Fruit fly (Drosophila melanogaster): Measurements from ENCODE around the gene CG14074.
A peak's percentile ranks its signal among the peaks of the same experiment; 100 is the strongest.

The CG14074 gene

DNA sequence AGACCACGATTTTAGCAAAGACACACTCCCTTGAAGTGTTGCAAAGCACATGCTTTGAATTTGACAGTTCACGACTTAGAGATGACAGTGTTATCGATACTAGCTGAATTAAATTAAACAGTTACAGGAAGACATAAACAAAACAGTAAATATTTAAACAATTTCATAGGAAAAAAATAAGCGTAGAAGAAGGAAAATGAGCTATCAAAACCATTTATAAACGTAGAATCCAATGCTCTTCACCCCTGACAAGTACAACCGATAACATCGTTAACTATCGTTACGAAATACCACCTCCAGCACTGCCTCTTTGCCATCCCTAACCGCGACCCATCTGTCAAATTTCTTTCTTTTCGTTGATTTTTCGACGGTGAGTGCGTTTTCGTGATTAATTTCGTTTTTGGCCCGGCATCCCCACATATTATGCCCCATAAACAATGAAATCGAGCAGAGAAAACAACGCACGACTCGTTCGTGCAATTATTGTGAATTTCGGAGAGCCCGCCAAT is 32.8 kb downstream of the CG14074 start, which contains the start of gene RpL26 (continued):
- TF ChIP-seq lola (GFP tag; optimal IDR thresholded peaks at IDR 0.05): peak in 1 of 3 experiments; percentile 77
- 0 out of 2 replicates have a peak, but pooled peaks have one; percentile 36 for TF ChIP-seq HLH3B (GFP tag; IDR thresholded peaks at IDR 0.05)
- peak; percentile 79 to 89 for TF ChIP-seq dpn (GFP tag; optimal IDR thresholded peaks at IDR 0.05)
- no peak for TF ChIP-seq CG7745 (tag; optimal IDR thresholded peaks at IDR 0.05)
- TF ChIP-seq Aef1 (GFP tag; IDR thresholded peaks at IDR 0.05): peak; percentile 71
- TF ChIP-seq bsh (GFP tag; optimal IDR thresholded peaks at IDR 0.05): peak; percentile 29 to 48
- peak; percentile 72 for TF ChIP-seq Dek (tag; optimal IDR thresholded peaks at IDR 0.05)
- TF ChIP-seq BEAF-32 (GFP tag; optimal IDR thresholded peaks at IDR 0.05): peak; percentile 100
- no peak for TF ChIP-seq usp (GFP tag; optimal IDR thresholded peaks at IDR 0.05)
- peak; percentile 53 for TF ChIP-seq CG31224 (GFP tag; IDR thresholded peaks at IDR 0.05)
- TF ChIP-seq CG9437 (GFP tag; optimal IDR thresholded peaks at IDR 0.05): peak; percentile 77
- TF ChIP-seq CG10431 (GFP tag; optimal IDR thresholded peaks at IDR 0.05): peak; percentile 46
- peak in 1 of 3 experiments; percentile 81 for TF ChIP-seq Stat92E (GFP tag; optimal IDR thresholded peaks at IDR 0.05)
- no peak for TF ChIP-seq gt (GFP tag; IDR thresholded peaks at IDR 0.05)
- TF ChIP-seq MTF-1 (GFP tag; optimal IDR thresholded peaks at IDR 0.05; ENCODE audit: borderline replicate concordance): peak; percentile 14
- peak; percentile 68 for TF ChIP-seq Meics (GFP tag; optimal IDR thresholded peaks at IDR 0.05)
- peak; percentile 66 for TF ChIP-seq CG15011 (GFP tag; optimal IDR thresholded peaks at IDR 0.05)
- no peak for TF ChIP-seq Deaf1 (tag; optimal IDR thresholded peaks at IDR 0.05)
- peak; percentile 48 for TF ChIP-seq CG3065 (GFP tag; optimal IDR thresholded peaks at IDR 0.05)
- peak; percentile 40 for TF ChIP-seq kay (GFP tag; optimal IDR thresholded peaks at IDR 0.05)
- peak; percentile 84 for TF ChIP-seq CG2116 (GFP tag; optimal IDR thresholded peaks at IDR 0.05)
- TF ChIP-seq CG10366 (GFP tag; IDR thresholded peaks at IDR 0.05): peak; percentile 62; the same call in 1 of the 2 replicates
- TF ChIP-seq crc (GFP tag; optimal IDR thresholded peaks at IDR 0.05): peak; percentile 65
- TF ChIP-seq dan (GFP tag; IDR thresholded peaks at IDR 0.05): no peak
- TF ChIP-seq salm (tag; optimal IDR thresholded peaks at IDR 0.05): no peak
- TF ChIP-seq ken (GFP tag; IDR thresholded peaks at IDR 0.05): 0 out of 3 replicates have a peak, but pooled peaks have one; percentile 57
- no peak for TF ChIP-seq CG30431 (GFP tag; optimal IDR thresholded peaks at IDR 0.05)
- TF ChIP-seq CG2129 (GFP tag; IDR thresholded peaks at IDR 0.05; ENCODE audit: partially characterized antibody): peak; percentile 98
- peak; percentile 42; the same call in 1 of the 2 replicates for TF ChIP-seq ttk (GFP tag; IDR thresholded peaks at IDR 0.05)
- no peak for TF ChIP-seq pan (optimal IDR thresholded peaks at IDR 0.05)
- peak in 1 of 2 experiments; percentile 52 for TF ChIP-seq pan (GFP tag; optimal IDR thresholded peaks at IDR 0.05 in 1 of 2, IDR thresholded peaks at IDR 0.05 in 1 of 2)
- TF ChIP-seq CG15269 (tag; optimal IDR thresholded peaks at IDR 0.05): no peak
- no peak for TF ChIP-seq CG31388 (GFP tag; optimal IDR thresholded peaks at IDR 0.05)
- TF ChIP-seq CG32767 (GFP tag; IDR thresholded peaks at IDR 0.05): peak; percentile 22; the same call in 1 of the 2 replicates
- TF ChIP-seq vfl (GFP tag; optimal IDR thresholded peaks at IDR 0.05): peak; percentile 78
- peak; percentile 28 for TF ChIP-seq kah (GFP tag; optimal IDR thresholded peaks at IDR 0.05)
- TF ChIP-seq cg (GFP tag; optimal IDR thresholded peaks at IDR 0.05): no peak
- TF ChIP-seq CG4730 (GFP tag; IDR thresholded peaks at IDR 0.05): 0 out of 2 replicates have a peak, but pooled peaks have one; percentile 52
- peak; percentile 44 for TF ChIP-seq H2.0 (GFP tag; IDR thresholded peaks at IDR 0.05)
- TF ChIP-seq toy (GFP tag; IDR thresholded peaks at IDR 0.05): peak; percentile 51; the same call in 1 of the 2 replicates
- peak; percentile 99 for TF ChIP-seq Ets97D (GFP tag; optimal IDR thresholded peaks at IDR 0.05)
- peak in 1 of 2 experiments; percentile 88 for TF ChIP-seq tll (GFP tag; optimal IDR thresholded peaks at IDR 0.05)
- TF ChIP-seq dmrt11E (tag; optimal IDR thresholded peaks at IDR 0.05): peak; percentile 73
- no peak for TF ChIP-seq CG4707 (GFP tag; optimal IDR thresholded peaks at IDR 0.05)
- no peak for TF ChIP-seq CG6813 (GFP tag; optimal IDR thresholded peaks at IDR 0.05)
- TF ChIP-seq cad (GFP tag; optimal IDR thresholded peaks at IDR 0.05): no peak
- peak; percentile 53 for TF ChIP-seq Fer2 (tag; optimal IDR thresholded peaks at IDR 0.05)
- peak; percentile 54 for TF ChIP-seq en (GFP tag; optimal IDR thresholded peaks at IDR 0.05)
- TF ChIP-seq Med (GFP tag): peak; percentile 95
